Worm (Caenorhabditis elegans): ENCODE measurements around the gene asna-1.

Gene asna-1

ce11 chrIII:8937571-8937970 is 42.7 kb downstream of the asna-1 start (continued):
- no peak for TF ChIP-seq lin-1 (GFP tag; IDR thresholded peaks at IDR 0.05)
- TF ChIP-seq snpc-1.2 (GFP tag; IDR thresholded peaks at IDR 0.05) = no peak
- TF ChIP-seq nhr-6 (tag; optimal IDR thresholded peaks at IDR 0.05) = no peak
- TF ChIP-seq zfp-3 (GFP tag; conservative IDR thresholded peaks at IDR 0.05) = peak; percentile 81
- no peak for TF ChIP-seq egl-27 (tag; optimal IDR thresholded peaks at IDR 0.05)
- peak; percentile 62 for TF ChIP-seq gei-8 (GFP tag; optimal IDR thresholded peaks at IDR 0.05)
- peak; percentile 56 for TF ChIP-seq unc-130 (GFP tag; optimal IDR thresholded peaks at IDR 0.05)
- peak; percentile 44 for TF ChIP-seq sdz-12 (GFP tag; optimal IDR thresholded peaks at IDR 0.05)
- TF ChIP-seq ZK546.5 (tag; optimal IDR thresholded peaks at IDR 0.05) = no peak
- TF ChIP-seq F44E2.7 (GFP tag; IDR thresholded peaks at IDR 0.05) = no peak
- peak; percentile 71 for TF ChIP-seq tra-1 (GFP tag; IDR thresholded peaks at IDR 0.05)
- peak; percentile 93 for TF ChIP-seq hmg-1.1 (GFP tag; IDR thresholded peaks at IDR 0.05)
- no peak for TF ChIP-seq T26A8.4 (GFP tag; IDR thresholded peaks at IDR 0.05)
- peak; percentile 58 for TF ChIP-seq nhr-77 (tag; optimal IDR thresholded peaks at IDR 0.05)
- no peak for TF ChIP-seq pqm-1 (tag; optimal IDR thresholded peaks at IDR 0.05)
- TF ChIP-seq nhr-11 (tag; optimal IDR thresholded peaks at IDR 0.05) = peak; percentile 10
- no peak for TF ChIP-seq ama-1 (optimal IDR thresholded peaks at IDR 0.05)
- no peak for TF ChIP-seq dmd-9 (GFP tag; IDR thresholded peaks at IDR 0.05)
- TF ChIP-seq ztf-11 (tag; optimal IDR thresholded peaks at IDR 0.05) = no peak
- peak; percentile 5 for TF ChIP-seq ceh-32 (tag; optimal IDR thresholded peaks at IDR 0.05; ENCODE audit: poor library complexity)
- peak; percentile 63 to 75; a peak in 2 of 4 replicates for TF ChIP-seq madf-5 (GFP tag; IDR thresholded peaks at IDR 0.05)
- peak; percentile 65; the same call in 1 of the 2 replicates for TF ChIP-seq madf-9 (GFP tag; conservative IDR thresholded peaks at IDR 0.05)
- TF ChIP-seq dpl-1 (GFP tag; optimal IDR thresholded peaks at IDR 0.05) = no peak
- peak; percentile 87 for TF ChIP-seq arid-1 (GFP tag; conservative IDR thresholded peaks at IDR 0.05)
- peak; percentile 76 for TF ChIP-seq mep-1 (tag; optimal IDR thresholded peaks at IDR 0.05)
- no peak for TF ChIP-seq dve-1 (tag; optimal IDR thresholded peaks at IDR 0.05; ENCODE audit: insufficient read depth)
- no peak for TF ChIP-seq tag-97 (GFP tag; IDR thresholded peaks at IDR 0.05)
- TF ChIP-seq ZK337.2 (GFP tag; IDR thresholded peaks at IDR 0.05) = peak; percentile 78
- TF ChIP-seq D1046.2 (GFP tag; IDR thresholded peaks at IDR 0.05) = peak; percentile 63; the same call in 1 of the 2 replicates
- no peak for TF ChIP-seq attf-4 (tag; optimal IDR thresholded peaks at IDR 0.05)
- no peak for TF ChIP-seq zip-2 (tag; optimal IDR thresholded peaks at IDR 0.05)
- no peak for TF ChIP-seq daf-8 (GFP tag; IDR thresholded peaks at IDR 0.05)
- no peak for TF ChIP-seq nhr-237 (tag; optimal IDR thresholded peaks at IDR 0.05)
- TF ChIP-seq lir-3 (tag; optimal IDR thresholded peaks at IDR 0.05) = peak; percentile 61
- peak; percentile 45 for TF ChIP-seq nhr-111 (GFP tag; optimal IDR thresholded peaks at IDR 0.05)
- TF ChIP-seq ceh-28 (tag; optimal IDR thresholded peaks at IDR 0.05) = no peak
- no peak for TF ChIP-seq lin-39 (tag; optimal IDR thresholded peaks at IDR 0.05)
- TF ChIP-seq nhr-76 (tag; optimal IDR thresholded peaks at IDR 0.05) = no peak
- peak; percentile 61 for TF ChIP-seq mdt-29 (GFP tag; IDR thresholded peaks at IDR 0.05)
- no peak for TF ChIP-seq lin-15B (tag; optimal IDR thresholded peaks at IDR 0.05)
- no peak for TF ChIP-seq nhr-102 (tag; optimal IDR thresholded peaks at IDR 0.05)
- peak; percentile 72 for TF ChIP-seq duxl-1 (tag; optimal IDR thresholded peaks at IDR 0.05; ENCODE audit: poor library complexity)
- TF ChIP-seq lin-29 (GFP tag; IDR thresholded peaks at IDR 0.05) = 0 out of 2 replicates have a peak, but pooled peaks have one; percentile 55
- no peak for TF ChIP-seq daf-12 (tag; optimal IDR thresholded peaks at IDR 0.05)
- TF ChIP-seq lin-38 (GFP tag; IDR thresholded peaks at IDR 0.05) = no peak; the same call in 1 of the 2 replicates
- no peak; the same call in 1 of the 2 replicates for TF ChIP-seq ceh-20 (GFP tag; IDR thresholded peaks at IDR 0.05)
- TF ChIP-seq hlh-30 (tag; optimal IDR thresholded peaks at IDR 0.05; ENCODE audit: insufficient read depth) = peak; percentile 63
- TF ChIP-seq R02D3.7 (tag; optimal IDR thresholded peaks at IDR 0.05) = no peak
- no peak for TF ChIP-seq ceh-82 (tag; optimal IDR thresholded peaks at IDR 0.05)
- TF ChIP-seq ctbp-1 (GFP tag; IDR thresholded peaks at IDR 0.05) = peak; percentile 89
- no peak for TF ChIP-seq ces-1 (GFP tag; optimal IDR thresholded peaks at IDR 0.05)
- peak; percentile 94 for TF ChIP-seq lim-7 (GFP tag; IDR thresholded peaks at IDR 0.05)

Data from whole organism, L4 larva.